Fruit fly (Drosophila melanogaster): ENCODE data around the gene CG10514.

CG10514 gene

dm6 chr3R:25245052-25245813 is 34.4 kb downstream of the CG10514 start, which contains the start of gene bam (continued):
- no peak for TF ChIP-seq CG34224 (GFP tag; IDR thresholded peaks at IDR 0.05; ENCODE audit: partially characterized antibody)
- TF ChIP-seq CG15514 (GFP tag; optimal IDR thresholded peaks at IDR 0.05) = peak; percentile 89
- no peak for TF ChIP-seq CG32772 (GFP tag; IDR thresholded peaks at IDR 0.05)
- peak; percentile 14 for TF ChIP-seq tap (tag; optimal IDR thresholded peaks at IDR 0.05)
- peak; percentile 86 for TF ChIP-seq pita (GFP tag; optimal IDR thresholded peaks at IDR 0.05)
- TF ChIP-seq sc (optimal IDR thresholded peaks at IDR 0.05) = no peak
- TF ChIP-seq sc (GFP tag; optimal IDR thresholded peaks at IDR 0.05) = no peak
- no peak for TF ChIP-seq dmrt11E (tag; optimal IDR thresholded peaks at IDR 0.05)
- TF ChIP-seq slbo (GFP tag; IDR thresholded peaks at IDR 0.05) = no peak
- no peak for TF ChIP-seq Hand (GFP tag; optimal IDR thresholded peaks at IDR 0.05)
- TF ChIP-seq insv (GFP tag; optimal IDR thresholded peaks at IDR 0.05) = peak in 1 of 2 experiments; percentile 46
- TF ChIP-seq Ptx1 (GFP tag; IDR thresholded peaks at IDR 0.05) = no peak
- TF ChIP-seq CG2199 (GFP tag; IDR thresholded peaks at IDR 0.05) = peak; percentile 59; the same call in 2 of the 3 replicates
- TF ChIP-seq dati (GFP tag; IDR thresholded peaks at IDR 0.05) = no peak
- TF ChIP-seq Oli (tag; optimal IDR thresholded peaks at IDR 0.05) = no peak
- no peak for TF ChIP-seq sima (GFP tag; optimal IDR thresholded peaks at IDR 0.05)
- no peak for TF ChIP-seq HLH54F (GFP tag; optimal IDR thresholded peaks at IDR 0.05)
- no peak for TF ChIP-seq CG17568 (GFP tag; optimal IDR thresholded peaks at IDR 0.05)
- peak; percentile 52 for TF ChIP-seq CG17829 (tag; optimal IDR thresholded peaks at IDR 0.05)
- no peak for TF ChIP-seq fd64A (GFP tag; optimal IDR thresholded peaks at IDR 0.05)
- TF ChIP-seq Dip2 (GFP tag; IDR thresholded peaks at IDR 0.05) = no peak
- no peak for TF ChIP-seq Asciz (GFP tag; optimal IDR thresholded peaks at IDR 0.05)
- TF ChIP-seq Ssrp (tag; optimal IDR thresholded peaks at IDR 0.05) = peak; percentile 34
- no peak for TF ChIP-seq ac (GFP tag; optimal IDR thresholded peaks at IDR 0.05)
- no peak for TF ChIP-seq CG16813 (GFP tag; IDR thresholded peaks at IDR 0.05; ENCODE audit: partially characterized antibody)
- TF ChIP-seq BEAF-32 (GFP tag; optimal IDR thresholded peaks at IDR 0.05) = peak; percentile 24
- peak; percentile 46 for TF ChIP-seq Nf-YC (tag; optimal IDR thresholded peaks at IDR 0.05)
- no peak for TF ChIP-seq cg (GFP tag; optimal IDR thresholded peaks at IDR 0.05)
- no peak for TF ChIP-seq eyg (GFP tag; optimal IDR thresholded peaks at IDR 0.05)
- TF ChIP-seq Aef1 (GFP tag; IDR thresholded peaks at IDR 0.05) = peak; percentile 14; the same call in 1 of the 3 replicates
- TF ChIP-seq CG10267 (tag; optimal IDR thresholded peaks at IDR 0.05) = peak; percentile 53
- TF ChIP-seq Lpt (GFP tag; optimal IDR thresholded peaks at IDR 0.05) = no peak
- peak; percentile 45 for TF ChIP-seq CG14710 (tag; optimal IDR thresholded peaks at IDR 0.05)
- TF ChIP-seq CoRest (tag; optimal IDR thresholded peaks at IDR 0.05) = peak; percentile 64
- no peak for TF ChIP-seq CG15269 (tag; optimal IDR thresholded peaks at IDR 0.05)
- 0 out of 3 replicates have a peak, but pooled peaks have one; percentile 47 for TF ChIP-seq CG6791 (GFP tag; IDR thresholded peaks at IDR 0.05; ENCODE audit: partially characterized antibody)
- peak; percentile 76 for TF ChIP-seq CTCF (GFP tag; optimal IDR thresholded peaks at IDR 0.05)
- TF ChIP-seq Mad (GFP tag; optimal IDR thresholded peaks at IDR 0.05) = no peak
- peak; percentile 97 for TF ChIP-seq Dp (GFP tag; optimal IDR thresholded peaks at IDR 0.05)
- TF ChIP-seq Scr (GFP tag; IDR thresholded peaks at IDR 0.05; ENCODE audit: partially characterized antibody) = no peak
- no peak for TF ChIP-seq sob (GFP tag; IDR thresholded peaks at IDR 0.05)
- no peak for TF ChIP-seq D19A (tag; optimal IDR thresholded peaks at IDR 0.05)
- no peak for TF ChIP-seq hb (GFP tag; IDR thresholded peaks at IDR 0.05; ENCODE audit: partially characterized antibody)
- no peak for TF ChIP-seq CG10366 (GFP tag; IDR thresholded peaks at IDR 0.05)
- peak; percentile 4 for TF ChIP-seq CG8924 (tag; optimal IDR thresholded peaks at IDR 0.05)
- TF ChIP-seq CG15601 (tag; optimal IDR thresholded peaks at IDR 0.05) = peak; percentile 22
- peak; percentile 10 for TF ChIP-seq gsb-n (tag; optimal IDR thresholded peaks at IDR 0.05)
- TF ChIP-seq unc-4 (GFP tag; IDR thresholded peaks at IDR 0.05; ENCODE audit: partially characterized antibody) = 0 out of 2 replicates have a peak, but pooled peaks have one; percentile 20
- no peak for TF ChIP-seq CG13775 (GFP tag; optimal IDR thresholded peaks at IDR 0.05)
